Fruit fly (Drosophila melanogaster) whole organism, embryonic: ENCODE results near the gene Btnd.

Source experiments
- Abd-B ChIP-seq: fragments of 200-800 bp; sonication (Bioruptor generic); optimal IDR thresholded peaks from 2 replicates; lab custom pipeline; 2018; ENCODE audit warnings: missing biosample characterization, mild to moderate bottlenecking, missing genetic modification characterization, moderate library complexity
- Bdp1 ChIP-seq: fragments of 200-800 bp; sonication (Bioruptor generic); optimal IDR thresholded peaks from 3 replicates; lab custom pipeline; 2016; ENCODE audit warnings: missing biosample characterization, missing genetic modification characterization
- CG12071 ChIP-seq: fragments of 200-800 bp; sonication (Bioruptor generic); optimal IDR thresholded peaks from 3 replicates; lab custom pipeline; 2018; ENCODE audit warnings: missing biosample characterization, mild to moderate bottlenecking, missing genetic modification characterization
- CG1233 ChIP-seq: fragments of 200-800 bp; sonication (Bioruptor generic); optimal IDR thresholded peaks from 4 replicates; lab custom pipeline; 2018; ENCODE audit warnings: missing biosample characterization, mild to moderate bottlenecking, missing genetic modification characterization
- CG13287 ChIP-seq: fragments of 200-800 bp; sonication (Bioruptor generic); IDR thresholded peaks from 2 replicates; pipeline ENCODE4 v1.3.6; 2022; ENCODE audit warnings: missing biosample characterization, missing genetic modification characterization; ENCODE audit not compliant: partially characterized antibody
- CG14710 ChIP-seq: fragments of 200-800 bp; sonication (Bioruptor generic); optimal IDR thresholded peaks from 3 replicates; lab custom pipeline; 2019; ENCODE audit warnings: missing biosample characterization, mild to moderate bottlenecking, missing genetic modification characterization, moderate library complexity
- CG14860 ChIP-seq: fragments of 200-800 bp; sonication (Bioruptor generic); IDR thresholded peaks from 3 replicates; pipeline ENCODE4 v1.3.6; 2022; ENCODE audit warnings: missing biosample characterization, missing genetic modification characterization; ENCODE audit not compliant: partially characterized antibody
- CG15011 ChIP-seq: fragments of 200-800 bp; sonication (Bioruptor generic); optimal IDR thresholded peaks from 3 replicates; lab custom pipeline; 2018; ENCODE audit warnings: missing biosample characterization, mild to moderate bottlenecking, missing genetic modification characterization
- CG1529 ChIP-seq: fragments of 200-800 bp; sonication (Bioruptor generic); optimal IDR thresholded peaks from 3 replicates; lab custom pipeline; 2018; ENCODE audit warnings: missing biosample characterization, missing genetic modification characterization
- CG16863 ChIP-seq: fragments of 200-800 bp; sonication (Bioruptor generic); optimal IDR thresholded peaks from 3 replicates; lab custom pipeline; 2016; ENCODE audit warnings: missing biosample characterization, missing genetic modification characterization
- CG17361 ChIP-seq: fragments of 200-800 bp; sonication (Bioruptor generic); IDR thresholded peaks from 3 replicates; pipeline ENCODE4 v1.3.6; 2022; ENCODE audit warnings: missing biosample characterization, missing genetic modification characterization
- CG17612 ChIP-seq: fragments of 200-800 bp; sonication (Bioruptor generic); IDR thresholded peaks from 2 replicates; pipeline ENCODE4 v1.3.6; 2022; ENCODE audit warnings: missing biosample characterization, missing genetic modification characterization
- CG18476 ChIP-seq: fragments of 200-800 bp; sonication (Bioruptor generic); optimal IDR thresholded peaks from 2 replicates; lab custom pipeline; 2016; ENCODE audit warnings: missing biosample characterization, mild to moderate bottlenecking, missing genetic modification characterization
- CG18599 ChIP-seq: fragments of 200-800 bp; sonication (Bioruptor generic); optimal IDR thresholded peaks from 3 replicates; lab custom pipeline; 2017; ENCODE audit warnings: missing biosample characterization, missing genetic modification characterization, mild to moderate bottlenecking, moderate library complexity, missing genetic modification reagents
- CG32767 ChIP-seq: fragments of 200-800 bp; sonication (Bioruptor generic); IDR thresholded peaks from 2 replicates; pipeline ENCODE4 v1.3.6; 2022; ENCODE audit warnings: missing biosample characterization, missing genetic modification characterization
- CG32772 ChIP-seq: fragments of 200-800 bp; sonication (Bioruptor generic); IDR thresholded peaks from 2 replicates; pipeline ENCODE4 v1.3.6; 2022; ENCODE audit warnings: missing biosample characterization, missing genetic modification characterization
- CG9876 ChIP-seq: fragments of 200-800 bp; sonication (Bioruptor generic); optimal IDR thresholded peaks from 2 replicates; lab custom pipeline; 2016; ENCODE audit warnings: missing biosample characterization, missing genetic modification characterization
- Dek ChIP-seq: fragments of 200-800 bp; sonication (Bioruptor generic); optimal IDR thresholded peaks from 3 replicates; lab custom pipeline; 2019; ENCODE audit warnings: missing biosample characterization, mild to moderate bottlenecking, missing genetic modification characterization, moderate library complexity
- E2f2 ChIP-seq: fragments of 200-800 bp; sonication (Bioruptor generic); IDR thresholded peaks from 2 replicates; pipeline ENCODE4 v1.3.6; 2022; ENCODE audit warnings: missing biosample characterization, missing genetic modification characterization
- Fer2 ChIP-seq: fragments of 200-800 bp; sonication (Bioruptor generic); optimal IDR thresholded peaks from 2 replicates; lab custom pipeline; 2018; ENCODE audit warnings: missing biosample characterization, mild to moderate bottlenecking, missing genetic modification characterization, moderate library complexity
- Gug ChIP-seq: fragments of 200-800 bp; sonication (Bioruptor generic); IDR thresholded peaks from 4 replicates; pipeline ENCODE4 v1.3.6; 2022; ENCODE audit warnings: missing biosample characterization, missing genetic modification characterization
- Hr51 ChIP-seq, 2 experiments: fragments of 200-800 bp; sonication (Bioruptor generic); optimal IDR thresholded peaks; 2 replicates in 1 of 2; 3 replicates in 1 of 2; lab custom pipeline; 2016 to 2018; ENCODE audit warnings: missing biosample characterization in 2 of 2, missing genetic modification characterization in 2 of 2, mild to moderate bottlenecking in 1 of 2, moderate library complexity in 1 of 2
- Jarid2 ChIP-seq: fragments of 200-800 bp; sonication (Bioruptor generic); optimal IDR thresholded peaks from 3 replicates; lab custom pipeline; 2017; ENCODE audit warnings: mild to moderate bottlenecking, missing biosample characterization, missing genetic modification reagents, missing genetic modification characterization
- Kr ChIP-seq: fragments of 200-800 bp; sonication (Bioruptor generic); optimal IDR thresholded peaks from 2 replicates; lab custom pipeline; 2017; ENCODE audit warnings: missing biosample characterization, mild to moderate bottlenecking, missing genetic modification characterization
- Med ChIP-seq: fragments of 200-800 bp; sonication (Bioruptor generic); peaks from one replicate; lab custom pipeline; 2016; ENCODE audit warnings: missing biosample characterization, missing genetic modification characterization, mild to moderate bottlenecking, inconsistent platforms, moderate library complexity
- Meics ChIP-seq: fragments of 200-800 bp; sonication (Bioruptor generic); optimal IDR thresholded peaks from 2 replicates; lab custom pipeline; 2017; ENCODE audit warnings: missing biosample characterization, mild to moderate bottlenecking, missing genetic modification characterization
- NfI ChIP-seq: fragments of 200-800 bp; sonication (Bioruptor generic); optimal IDR thresholded peaks from 3 replicates; lab custom pipeline; 2018; ENCODE audit warnings: missing biosample characterization, mild to moderate bottlenecking, missing genetic modification characterization, moderate library complexity
- Oli ChIP-seq: fragments of 200-800 bp; sonication (Bioruptor generic); optimal IDR thresholded peaks from 2 replicates; lab custom pipeline; 2018; ENCODE audit warnings: missing biosample characterization, mild to moderate bottlenecking, missing genetic modification characterization, moderate library complexity
- Poxn ChIP-seq: fragments of 200-800 bp; sonication (Bioruptor generic); IDR thresholded peaks from 2 replicates; pipeline ENCODE4 v1.3.6; 2022; ENCODE audit warnings: missing biosample characterization, missing genetic modification characterization
- Tbp ChIP-seq: fragments of >200 bp; optimal IDR thresholded peaks from 2 replicates; lab custom pipeline; 2018; ENCODE audit warnings: missing biosample characterization, missing genetic modification characterization
- al ChIP-seq: fragments of 200-800 bp; sonication (Bioruptor generic); IDR thresholded peaks from 2 replicates; pipeline ENCODE4 v1.3.6; 2022; ENCODE audit warnings: missing biosample characterization, missing genetic modification characterization
- bsh ChIP-seq, 2 experiments: fragments of 200-800 bp; sonication (Bioruptor generic); optimal IDR thresholded peaks; 2 replicates each; lab custom pipeline; 2017 to 2018; ENCODE audit warnings: mild to moderate bottlenecking in 2 of 2, missing biosample characterization in 2 of 2, missing genetic modification characterization in 2 of 2, moderate library complexity in 1 of 2
- cg ChIP-seq: fragments of 200-800 bp; sonication (Bioruptor generic); optimal IDR thresholded peaks from 3 replicates; lab custom pipeline; 2019; ENCODE audit warnings: missing biosample characterization, mild to moderate bottlenecking, missing genetic modification characterization, moderate library complexity
- da ChIP-seq: fragments of 200-800 bp; sonication (Bioruptor generic); optimal IDR thresholded peaks from 2 replicates; lab custom pipeline; 2016; ENCODE audit warnings: missing biosample characterization, missing genetic modification characterization
- dmrt99B ChIP-seq: fragments of 200-800 bp; sonication (Bioruptor generic); optimal IDR thresholded peaks from 2 replicates; lab custom pipeline; 2018; ENCODE audit warnings: missing biosample characterization, mild to moderate bottlenecking, missing genetic modification characterization, moderate library complexity
- insv ChIP-seq, 2 experiments: fragments of 200-800 bp; sonication (Bioruptor generic); optimal IDR thresholded peaks; 3 replicates each; lab custom pipeline; 2016 to 2018; ENCODE audit warnings: missing biosample characterization in 2 of 2, missing genetic modification characterization in 2 of 2
- jumu ChIP-seq: fragments of 200-800 bp; sonication (Bioruptor generic); optimal IDR thresholded peaks from 3 replicates; lab custom pipeline; 2016; ENCODE audit warnings: missing biosample characterization, missing genetic modification characterization
- kay ChIP-seq: fragments of 200-800 bp; sonication (Bioruptor generic); optimal IDR thresholded peaks from 2 replicates; lab custom pipeline; 2016; ENCODE audit warnings: missing biosample characterization, missing genetic modification characterization
- kni ChIP-seq: fragments of 200-800 bp; sonication (Bioruptor generic); optimal IDR thresholded peaks from 3 replicates; lab custom pipeline; 2017; ENCODE audit warnings: mild to moderate bottlenecking, missing biosample characterization, missing genetic modification reagents, missing genetic modification characterization
- oc ChIP-seq: fragments of 200-800 bp; sonication (Bioruptor generic); optimal IDR thresholded peaks from 2 replicates; lab custom pipeline; 2018; ENCODE audit warnings: missing biosample characterization, mild to moderate bottlenecking, missing genetic modification characterization, moderate library complexity
- odd ChIP-seq: fragments of 200-800 bp; sonication (Bioruptor generic); optimal IDR thresholded peaks from 2 replicates; lab custom pipeline; 2017; ENCODE audit warnings: missing biosample characterization, mild to moderate bottlenecking, missing genetic modification characterization
- peb ChIP-seq: fragments of 200-800 bp; sonication (Bioruptor generic); IDR thresholded peaks from 2 replicates; pipeline ENCODE4 v1.3.6; 2022; ENCODE audit warnings: missing biosample characterization, missing genetic modification characterization
- pita ChIP-seq: fragments of 200-800 bp; sonication (Bioruptor generic); optimal IDR thresholded peaks from 2 replicates; lab custom pipeline; 2017; ENCODE audit warnings: missing biosample characterization, mild to moderate bottlenecking, missing genetic modification characterization
- rib ChIP-seq: fragments of 200-800 bp; sonication (Bioruptor generic); IDR thresholded peaks from 2 replicates; pipeline ENCODE4 v1.3.6; 2022; ENCODE audit warnings: missing biosample characterization, missing genetic modification characterization
- ro ChIP-seq: fragments of 200-800 bp; sonication (Bioruptor generic); IDR thresholded peaks from 2 replicates; pipeline ENCODE4 v1.3.6; 2022; ENCODE audit warnings: missing biosample characterization, missing genetic modification characterization
- salm ChIP-seq: fragments of 200-800 bp; sonication (Bioruptor generic); optimal IDR thresholded peaks from 2 replicates; lab custom pipeline; 2018; ENCODE audit warnings: missing biosample characterization, mild to moderate bottlenecking, missing genetic modification characterization
- slp2 ChIP-seq: fragments of 200-800 bp; sonication (Bioruptor generic); optimal IDR thresholded peaks from 2 replicates; lab custom pipeline; 2016; ENCODE audit warnings: missing biosample characterization, missing genetic modification characterization
- unpg ChIP-seq: fragments of 200-800 bp; sonication (Bioruptor generic); optimal IDR thresholded peaks from 3 replicates; lab custom pipeline; 2018; ENCODE audit warnings: missing biosample characterization, mild to moderate bottlenecking, missing genetic modification characterization, moderate library complexity

The Btnd gene

DNA sequence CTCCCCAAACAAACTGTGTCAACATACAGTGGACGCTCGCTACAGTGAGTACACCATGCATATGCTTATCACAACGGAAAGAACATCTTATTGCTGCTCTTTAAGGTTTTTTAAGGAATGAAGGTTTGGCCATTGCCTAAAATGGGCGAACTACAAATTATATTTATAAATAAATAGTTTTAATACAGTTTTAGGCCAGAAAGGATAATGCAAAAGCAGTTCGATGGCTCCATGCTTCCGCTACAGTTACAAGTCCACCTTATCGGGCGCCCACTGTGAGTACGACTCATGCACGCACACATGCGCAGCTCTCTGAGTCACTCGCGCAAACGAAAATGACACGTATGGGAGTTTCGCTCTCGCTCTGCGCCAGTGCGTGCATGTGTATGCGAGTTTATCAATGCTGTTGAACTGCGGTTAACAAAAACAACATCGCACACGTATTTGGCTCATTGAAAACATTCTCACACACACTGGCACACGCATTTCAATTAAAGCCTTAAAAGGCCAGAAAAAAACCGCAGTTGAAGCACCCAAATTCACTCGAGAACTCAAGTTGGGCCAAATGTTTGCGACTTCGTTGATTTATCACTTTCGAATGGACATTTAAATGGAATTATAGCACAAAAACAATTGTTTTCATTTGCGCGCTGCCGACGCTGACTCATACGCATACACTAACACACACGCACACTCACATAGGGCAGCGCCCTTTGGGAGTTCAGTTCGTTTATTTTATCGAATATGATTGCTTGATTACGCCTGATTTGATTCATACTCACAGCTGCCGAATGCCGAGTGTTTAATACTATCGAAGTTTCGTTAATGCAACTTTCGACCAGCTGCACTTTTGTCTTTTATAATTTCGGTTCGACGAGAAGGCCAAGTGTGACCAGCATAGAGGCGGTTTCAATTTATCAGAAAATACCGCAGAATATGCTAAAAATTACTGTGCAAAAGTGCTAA is 5.4 kb upstream of the Btnd start, which contains the start of gene sqh (continued):
- TF ChIP-seq jumu (GFP tag; lab: Kevin White, UChicago) (no peak), Jarid2 (no peak), CG14710 (tag; lab: Kevin White, UChicago) (peak; percentile 71), kni (GFP tag; lab: Kevin White, UChicago) (peak; percentile 85), CG17361 (GFP tag; lab: Robert Waterston, UW) (peak; percentile 88), CG17612 (GFP tag; lab: Robert Waterston, UW) (peak; percentile 61), CG1233 (peak; percentile 84), Med (GFP tag; lab: Kevin White, UChicago) (peak; percentile 94), kay (GFP tag; lab: Kevin White, UChicago) (peak; percentile 99), dmrt99B (no peak), insv (GFP tag; optimal IDR thresholded peaks at IDR 0.05; lab: Kevin White, UChicago) (peak in 1 of 2 experiments; percentile 58), E2f2 (GFP tag; lab: Robert Waterston, UW) (peak; percentile 71), CG15011 (GFP tag; lab: Kevin White, UChicago) (no peak), Meics (GFP tag; lab: Kevin White, UChicago) (peak; percentile 91), CG14860 (no peak), ro (GFP tag; lab: Robert Waterston, UW) (peak; percentile 74), Gug (GFP tag; lab: Robert Waterston, UW) (peak; percentile 91), CG18476 (peak; percentile 74), Hr51 (GFP tag; optimal IDR thresholded peaks at IDR 0.05; lab: Kevin White, UChicago) (peak; percentile 64 to 90), Abd-B (GFP tag; lab: Kevin White, UChicago) (peak; percentile 85), CG12071 (GFP tag; lab: Kevin White, UChicago) (peak; percentile 62), Fer2 (tag; lab: Kevin White, UChicago) (peak; percentile 78), CG32772 (GFP tag; lab: Robert Waterston, UW) (peak; percentile 87), salm (peak; percentile 78), CG32767 (GFP tag; lab: Robert Waterston, UW) (peak; percentile 89), Tbp (GFP tag; lab: Kevin White, UChicago) (no peak), pita (no peak), oc (tag; lab: Kevin White, UChicago) (no peak), bsh (GFP tag; optimal IDR thresholded peaks at IDR 0.05; lab: Kevin White, UChicago) (peak; percentile 72 to 86), CG16863 (GFP tag; lab: Kevin White, UChicago) (peak; percentile 13), cg (GFP tag; lab: Kevin White, UChicago) (peak; percentile 98), Dek (tag; lab: Kevin White, UChicago) (peak; percentile 88), CG18599 (GFP tag; lab: Kevin White, UChicago) (peak; percentile 90), CG13287 (GFP tag; lab: Robert Waterston, UW) (peak; percentile 8; the same call in 1 of the 2 replicates), NfI (GFP tag; lab: Kevin White, UChicago) (peak; percentile 89), CG9876 (GFP tag; lab: Kevin White, UChicago) (no peak), rib (GFP tag; lab: Robert Waterston, UW) (peak; percentile 83; the same call in 1 of the 2 replicates), unpg (GFP tag; lab: Kevin White, UChicago) (peak; percentile 87), Bdp1 (peak; percentile 24), slp2 (GFP tag; lab: Kevin White, UChicago) (no peak), Poxn (GFP tag; lab: Robert Waterston, UW) (peak; percentile 67), al (GFP tag; lab: Robert Waterston, UW) (peak; percentile 83), Oli (peak; percentile 90), peb (GFP tag; lab: Robert Waterston, UW) (peak; percentile 65), CG1529 (GFP tag; lab: Kevin White, UChicago) (peak; percentile 90), odd (GFP tag; lab: Kevin White, UChicago) (peak; percentile 92), Kr (no peak), da (GFP tag; lab: Kevin White, UChicago) (no peak)
